Fruit fly (Drosophila melanogaster): ENCODE results near the gene CG33644.

The CG33644 gene

dm6 chr2L:13547738-13548726 lies 16.1 kb downstream of the CG33644 start (continued):
- TF ChIP-seq CG17361 (GFP tag; IDR thresholded peaks at IDR 0.05) (peak; percentile 68), CG13287 (GFP tag; IDR thresholded peaks at IDR 0.05; ENCODE audit: partially characterized antibody) (no peak), CG16813 (GFP tag; IDR thresholded peaks at IDR 0.05; ENCODE audit: partially characterized antibody) (peak; percentile 46; the same call in 1 of the 3 replicates), CG30020 (tag; optimal IDR thresholded peaks at IDR 0.05) (no peak), cwo (GFP tag; optimal IDR thresholded peaks at IDR 0.05) (peak; percentile 52), CG12942 (GFP tag; optimal IDR thresholded peaks at IDR 0.05) (no peak), CG3726 (GFP tag; IDR thresholded peaks at IDR 0.05) (no peak), Dfd (GFP tag; optimal IDR thresholded peaks at IDR 0.05) (peak in 1 of 2 experiments; percentile 72), NC2β (GFP tag; optimal IDR thresholded peaks at IDR 0.05) (no peak), pan (optimal IDR thresholded peaks at IDR 0.05) (no peak), pan (GFP tag; optimal IDR thresholded peaks at IDR 0.05 in 1 of 2, IDR thresholded peaks at IDR 0.05 in 1 of 2) (no peak), hkb (optimal IDR thresholded peaks at IDR 0.05) (no peak), hkb (GFP tag; IDR thresholded peaks at IDR 0.05) (no peak), Deaf1 (tag; optimal IDR thresholded peaks at IDR 0.05) (peak; percentile 96), CG30431 (GFP tag; optimal IDR thresholded peaks at IDR 0.05) (peak; percentile 41), schlank (tag; optimal IDR thresholded peaks at IDR 0.05) (no peak), CG11398 (GFP tag; optimal IDR thresholded peaks at IDR 0.05) (peak; percentile 23), vvl (GFP tag; IDR thresholded peaks at IDR 0.05) (no peak), vfl (GFP tag; optimal IDR thresholded peaks at IDR 0.05) (peak; percentile 29), Hand (GFP tag; optimal IDR thresholded peaks at IDR 0.05) (peak; percentile 12), CG2889 (GFP tag; IDR thresholded peaks at IDR 0.05) (no peak), ab (GFP tag; optimal IDR thresholded peaks at IDR 0.05) (no peak), mld (GFP tag; IDR thresholded peaks at IDR 0.05; ENCODE audit: partially characterized antibody) (no peak), slbo (GFP tag; IDR thresholded peaks at IDR 0.05) (peak; percentile 63), CG14860 (GFP tag; IDR thresholded peaks at IDR 0.05; ENCODE audit: partially characterized antibody) (no peak), Hr78 (GFP tag; optimal IDR thresholded peaks at IDR 0.05) (peak in 1 of 2 experiments; percentile 35), unpg (GFP tag; optimal IDR thresholded peaks at IDR 0.05) (no peak), CG15601 (tag; optimal IDR thresholded peaks at IDR 0.05) (no peak), CG10267 (tag; optimal IDR thresholded peaks at IDR 0.05) (peak; percentile 15), Sry-β (GFP tag; optimal IDR thresholded peaks at IDR 0.05) (no peak), Sin3A (optimal IDR thresholded peaks at IDR 0.05) (no peak), peb (GFP tag; IDR thresholded peaks at IDR 0.05) (no peak), CG4360 (GFP tag; IDR thresholded peaks at IDR 0.05) (no peak), CG13296 (GFP tag; optimal IDR thresholded peaks at IDR 0.05) (peak; percentile 24), emc (GFP tag; optimal IDR thresholded peaks at IDR 0.05) (no peak), amos (GFP tag; IDR thresholded peaks at IDR 0.05; ENCODE audit: partially characterized antibody) (peak; percentile 45; the same call in 1 of the 2 replicates), Bgb (GFP tag; IDR thresholded peaks at IDR 0.05; ENCODE audit: partially characterized antibody) (peak; percentile 40; the same call in 1 of the 2 replicates), MBD-R2 (GFP tag; IDR thresholded peaks at IDR 0.05) (no peak), ssp (GFP tag; IDR thresholded peaks at IDR 0.05) (no peak), unc-4 (GFP tag; IDR thresholded peaks at IDR 0.05; ENCODE audit: partially characterized antibody) (no peak), CG5953 (GFP tag; IDR thresholded peaks at IDR 0.05) (no peak), ftz-f1 (GFP tag; optimal IDR thresholded peaks at IDR 0.05) (no peak), CG9437 (GFP tag; optimal IDR thresholded peaks at IDR 0.05) (no peak), repo (GFP tag; optimal IDR thresholded peaks at IDR 0.05) (peak; percentile 1), CG14667 (GFP tag; IDR thresholded peaks at IDR 0.05) (no peak), H15 (GFP tag; IDR thresholded peaks at IDR 0.05) (no peak), CrebB (tag; optimal IDR thresholded peaks at IDR 0.05) (no peak), zfh1 (GFP tag; IDR thresholded peaks at IDR 0.05) (0 out of 3 replicates have a peak, but pooled peaks have one; percentile 7), CG10209 (GFP tag; optimal IDR thresholded peaks at IDR 0.05) (peak; percentile 67)

All from whole organism, embryonic.